Worm (Caenorhabditis elegans) whole organism, L3 larva: ENCODE measurements around the gene Y42H9AR.1.

Source experiments
- R02D3.7 ChIP-seq: fragments of 150-350 bp; optimal IDR thresholded peaks from 2 replicates; lab custom pipeline; 2014; ENCODE audit warnings: missing biosample characterization, missing genetic modification characterization
- egl-27 ChIP-seq: sonication (generic microtip); optimal IDR thresholded peaks from 4 replicates; lab custom pipeline; 2017; ENCODE audit warnings: missing biosample characterization, missing genetic modification reagents, missing genetic modification characterization
- mdl-1 ChIP-seq: fragments of 150-350 bp; optimal IDR thresholded peaks from 2 replicates; lab custom pipeline; 2014; ENCODE audit warnings: missing biosample characterization, missing genetic modification characterization
- nhr-43 ChIP-seq: sonication (generic microtip); optimal IDR thresholded peaks from 2 replicates; lab custom pipeline; 2016; ENCODE audit warnings: mild to moderate bottlenecking, missing genetic modification characterization, missing compliant biosample characterization; ENCODE audit not compliant: poor library complexity, severe bottlenecking
- pha-4 ChIP-seq: fragments of 150-350 bp; optimal IDR thresholded peaks from 2 replicates; lab custom pipeline; 2014; ENCODE audit warnings: missing biosample characterization, missing genetic modification reagents, missing genetic modification characterization
- snpc-4 ChIP-seq: fragments of 150-350 bp; optimal IDR thresholded peaks from 2 replicates; lab custom pipeline; 2014; ENCODE audit warnings: missing biosample characterization, missing genetic modification characterization
- unc-39 ChIP-seq: sonication (generic microtip); optimal IDR thresholded peaks from 4 replicates; lab custom pipeline; 2017; ENCODE audit warnings: missing biosample characterization, missing genetic modification characterization
- zag-1 ChIP-seq: fragments of 150-350 bp; optimal IDR thresholded peaks from 2 replicates; lab custom pipeline; 2014; ENCODE audit warnings: missing biosample characterization, missing genetic modification characterization

The Y42H9AR.1 gene

ce11 chrIV:8164515-8164914 is 51.3 kb downstream of the Y42H9AR.1 start:
- no peak for TF ChIP-seq egl-27 (tag; lab: Kevin White, UChicago)
- TF ChIP-seq snpc-4 (tag; lab: Kevin White, UChicago): no peak
- no peak for TF ChIP-seq R02D3.7 (tag; lab: Kevin White, UChicago)
- no peak for TF ChIP-seq pha-4 (tag; lab: Kevin White, UChicago)
- TF ChIP-seq unc-39 (tag; lab: Kevin White, UChicago): no peak
- TF ChIP-seq nhr-43 (tag; lab: Kevin White, UChicago): no peak
- no peak for TF ChIP-seq mdl-1 (tag; lab: Kevin White, UChicago)
- no peak for TF ChIP-seq zag-1 (tag; lab: Kevin White, UChicago)
